Fruit fly (Drosophila melanogaster): Measurements from ENCODE around the gene CG34300.
A peak's percentile ranks its signal among the peaks of the same experiment; 100 is the strongest.

CG34300 gene

dm6 chr3R:30284989-30285670 lies 21.3 kb downstream of the CG34300 start:
- TF ChIP-seq EcR (GFP tag; optimal IDR thresholded peaks at IDR 0.05): peak; percentile 80
- TF ChIP-seq rn (GFP tag; IDR thresholded peaks at IDR 0.05): peak; percentile 74
- TF ChIP-seq CG15710 (tag; optimal IDR thresholded peaks at IDR 0.05): peak; percentile 76
- peak; percentile 88 for TF ChIP-seq CG8159 (tag; optimal IDR thresholded peaks at IDR 0.05)
- TF ChIP-seq Pif1A (GFP tag; optimal IDR thresholded peaks at IDR 0.05): peak; percentile 68
- TF ChIP-seq CG14655 (GFP tag; optimal IDR thresholded peaks at IDR 0.05): peak; percentile 86
- peak; percentile 90 for TF ChIP-seq CG4496 (GFP tag; IDR thresholded peaks at IDR 0.05)
- no peak for TF ChIP-seq CG10348 (GFP tag; IDR thresholded peaks at IDR 0.05)
- peak; percentile 83 for TF ChIP-seq CG8301 (tag; optimal IDR thresholded peaks at IDR 0.05)
- peak; percentile 61 for TF ChIP-seq Snoo (tag; optimal IDR thresholded peaks at IDR 0.05)
- peak; percentile 96 for TF ChIP-seq gl (tag; optimal IDR thresholded peaks at IDR 0.05)
- peak; percentile 86 for TF ChIP-seq CG17806 (tag; optimal IDR thresholded peaks at IDR 0.05)
- TF ChIP-seq CG12605 (GFP tag; IDR thresholded peaks at IDR 0.05): peak; percentile 42
- TF ChIP-seq CG34367 (tag; optimal IDR thresholded peaks at IDR 0.05): peak; percentile 80
- TF ChIP-seq Ets98B (GFP tag; IDR thresholded peaks at IDR 0.05): peak; percentile 67
- peak; percentile 95 for TF ChIP-seq CG13204 (GFP tag; optimal IDR thresholded peaks at IDR 0.05)
- peak; percentile 80 for TF ChIP-seq CG9948 (tag; optimal IDR thresholded peaks at IDR 0.05)
- TF ChIP-seq D1 (tag; optimal IDR thresholded peaks at IDR 0.05): peak; percentile 65
- peak; percentile 77 for TF ChIP-seq Pif1B (GFP tag; optimal IDR thresholded peaks at IDR 0.05)
- TF ChIP-seq CG32121 (GFP tag; IDR thresholded peaks at IDR 0.05): no peak
- TF ChIP-seq fd96Ca (GFP tag; IDR thresholded peaks at IDR 0.05): peak; percentile 66; the same call in 2 of the 3 replicates

dm6 chr3R:30284573-30284972 lies 21.9 kb downstream of the CG34300 start:
- TF ChIP-seq CG13204 (GFP tag; optimal IDR thresholded peaks at IDR 0.05): no peak
- TF ChIP-seq Pif1A (GFP tag; optimal IDR thresholded peaks at IDR 0.05): peak; percentile 62
- peak; percentile 81 for TF ChIP-seq CG14655 (GFP tag; optimal IDR thresholded peaks at IDR 0.05)
- TF ChIP-seq CG9948 (tag; optimal IDR thresholded peaks at IDR 0.05): peak; percentile 56
- no peak for TF ChIP-seq CG32121 (GFP tag; IDR thresholded peaks at IDR 0.05)
- peak; percentile 60 for TF ChIP-seq CG34367 (tag; optimal IDR thresholded peaks at IDR 0.05)
- TF ChIP-seq CG8301 (tag; optimal IDR thresholded peaks at IDR 0.05): peak; percentile 78
- TF ChIP-seq EcR (GFP tag; optimal IDR thresholded peaks at IDR 0.05): no peak
- no peak for TF ChIP-seq D1 (tag; optimal IDR thresholded peaks at IDR 0.05)
- TF ChIP-seq CG8159 (tag; optimal IDR thresholded peaks at IDR 0.05): peak; percentile 79
- peak; percentile 61 for TF ChIP-seq CG17806 (tag; optimal IDR thresholded peaks at IDR 0.05)
- no peak for TF ChIP-seq Ets98B (GFP tag; IDR thresholded peaks at IDR 0.05)
- peak; percentile 54; the same call in 2 of the 3 replicates for TF ChIP-seq CG4496 (GFP tag; IDR thresholded peaks at IDR 0.05)
- TF ChIP-seq Snoo (tag; optimal IDR thresholded peaks at IDR 0.05): peak; percentile 60
- no peak for TF ChIP-seq CG10348 (GFP tag; IDR thresholded peaks at IDR 0.05)
- no peak for TF ChIP-seq gl (tag; optimal IDR thresholded peaks at IDR 0.05)
- no peak for TF ChIP-seq rn (GFP tag; IDR thresholded peaks at IDR 0.05)
- TF ChIP-seq Pif1B (GFP tag; optimal IDR thresholded peaks at IDR 0.05): peak; percentile 33
- peak; percentile 51; the same call in 2 of the 3 replicates for TF ChIP-seq fd96Ca (GFP tag; IDR thresholded peaks at IDR 0.05)
- TF ChIP-seq CG12605 (GFP tag; IDR thresholded peaks at IDR 0.05): no peak
- peak; percentile 79 for TF ChIP-seq CG15710 (tag; optimal IDR thresholded peaks at IDR 0.05)

dm6 chr3R:30283940-30284339 lies 22.5 kb downstream of the CG34300 start:
- TF ChIP-seq CG10348 (GFP tag; IDR thresholded peaks at IDR 0.05) (no peak), fd96Ca (GFP tag; IDR thresholded peaks at IDR 0.05) (peak; percentile 75), CG32121 (GFP tag; IDR thresholded peaks at IDR 0.05) (peak; percentile 61), CG13204 (GFP tag; optimal IDR thresholded peaks at IDR 0.05) (peak; percentile 46), rn (GFP tag; IDR thresholded peaks at IDR 0.05) (peak; percentile 44; the same call in 1 of the 2 replicates), Pif1B (GFP tag; optimal IDR thresholded peaks at IDR 0.05) (peak; percentile 25), EcR (GFP tag; optimal IDR thresholded peaks at IDR 0.05) (no peak), CG14655 (GFP tag; optimal IDR thresholded peaks at IDR 0.05) (peak; percentile 64), Pif1A (GFP tag; optimal IDR thresholded peaks at IDR 0.05) (peak; percentile 47), CG15710 (tag; optimal IDR thresholded peaks at IDR 0.05) (peak; percentile 80), gl (tag; optimal IDR thresholded peaks at IDR 0.05) (no peak), CG4496 (GFP tag; IDR thresholded peaks at IDR 0.05) (peak; percentile 85), CG9948 (tag; optimal IDR thresholded peaks at IDR 0.05) (peak; percentile 63), CG8301 (tag; optimal IDR thresholded peaks at IDR 0.05) (peak; percentile 67), Ets98B (GFP tag; IDR thresholded peaks at IDR 0.05) (peak; percentile 61), D1 (tag; optimal IDR thresholded peaks at IDR 0.05) (no peak), CG12605 (GFP tag; IDR thresholded peaks at IDR 0.05) (peak; percentile 70), CG8159 (tag; optimal IDR thresholded peaks at IDR 0.05) (peak; percentile 60), CG34367 (tag; optimal IDR thresholded peaks at IDR 0.05) (peak; percentile 82), CG17806 (tag; optimal IDR thresholded peaks at IDR 0.05) (peak; percentile 67), Snoo (tag; optimal IDR thresholded peaks at IDR 0.05) (peak; percentile 55)

- TF ChIP-seq CG32121 (GFP tag; IDR thresholded peaks at IDR 0.05) (no peak), Pif1A (GFP tag; optimal IDR thresholded peaks at IDR 0.05) (no peak), CG8159 (tag; optimal IDR thresholded peaks at IDR 0.05) (no peak), CG17806 (tag; optimal IDR thresholded peaks at IDR 0.05) (no peak), CG9948 (tag; optimal IDR thresholded peaks at IDR 0.05) (no peak), D1 (tag; optimal IDR thresholded peaks at IDR 0.05) (no peak), Snoo (tag; optimal IDR thresholded peaks at IDR 0.05) (no peak), Ets98B (GFP tag; IDR thresholded peaks at IDR 0.05) (no peak), rn (GFP tag; IDR thresholded peaks at IDR 0.05) (no peak), Pif1B (GFP tag; optimal IDR thresholded peaks at IDR 0.05) (no peak), CG13204 (GFP tag; optimal IDR thresholded peaks at IDR 0.05) (no peak), CG8301 (tag; optimal IDR thresholded peaks at IDR 0.05) (no peak), CG14655 (GFP tag; optimal IDR thresholded peaks at IDR 0.05) (no peak), gl (tag; optimal IDR thresholded peaks at IDR 0.05) (no peak)
These were observed 23.3 kb downstream of the CG34300 start for dm6 chr3R:30283037-30283590.
